Fruit fly (Drosophila melanogaster) whole organism, embryonic: Measurements from ENCODE around the gene dre4.

Source experiments
- Adf1 ChIP-seq: fragments of 200-800 bp; sonication (Bioruptor generic); IDR thresholded peaks from 2 replicates; pipeline ENCODE4 v1.3.6; 2022; ENCODE audit warnings: missing biosample characterization, missing genetic modification characterization
- CG10959 ChIP-seq: fragments of 200-800 bp; sonication (Bioruptor generic); IDR thresholded peaks from 2 replicates; pipeline ENCODE4 v1.3.6; 2022; ENCODE audit warnings: missing biosample characterization, missing genetic modification characterization
- CG10979 ChIP-seq: fragments of 200-800 bp; sonication (Bioruptor generic); optimal IDR thresholded peaks from 2 replicates; lab custom pipeline; 2018; ENCODE audit warnings: missing biosample characterization, mild to moderate bottlenecking, missing genetic modification characterization, moderate library complexity
- CG11398 ChIP-seq: fragments of 200-800 bp; sonication (Bioruptor generic); optimal IDR thresholded peaks from 2 replicates; lab custom pipeline; 2016; ENCODE audit warnings: missing biosample characterization, missing genetic modification characterization
- CG14050 ChIP-seq: fragments of 200-800 bp; sonication (Bioruptor generic); IDR thresholded peaks from 3 replicates; pipeline ENCODE4 v1.3.6; 2022; ENCODE audit warnings: missing biosample characterization, missing genetic modification characterization
- CG14965 ChIP-seq: fragments of 200-800 bp; sonication (Bioruptor generic); optimal IDR thresholded peaks from 2 replicates; lab custom pipeline; 2016; ENCODE audit warnings: missing biosample characterization, missing genetic modification characterization, borderline replicate concordance
- CG15269 ChIP-seq: fragments of 200-800 bp; sonication (Bioruptor generic); optimal IDR thresholded peaks from 2 replicates; lab custom pipeline; 2018; ENCODE audit warnings: missing biosample characterization, mild to moderate bottlenecking, missing genetic modification characterization, moderate library complexity
- CG1529 ChIP-seq: fragments of 200-800 bp; sonication (Bioruptor generic); optimal IDR thresholded peaks from 3 replicates; lab custom pipeline; 2018; ENCODE audit warnings: missing biosample characterization, missing genetic modification characterization
- CG1603 ChIP-seq: fragments of 200-800 bp; sonication (Bioruptor generic); optimal IDR thresholded peaks from 2 replicates; lab custom pipeline; 2019; ENCODE audit warnings: missing biosample characterization, mild to moderate bottlenecking, missing genetic modification characterization, moderate library complexity
- CG18476 ChIP-seq: fragments of 200-800 bp; sonication (Bioruptor generic); optimal IDR thresholded peaks from 2 replicates; lab custom pipeline; 2016; ENCODE audit warnings: missing biosample characterization, mild to moderate bottlenecking, missing genetic modification characterization
- CG18764 ChIP-seq: fragments of 200-800 bp; sonication (Bioruptor generic); optimal IDR thresholded peaks from 3 replicates; lab custom pipeline; 2016; ENCODE audit warnings: missing biosample characterization, missing genetic modification characterization
- CG2116 ChIP-seq: fragments of 200-800 bp; sonication (Bioruptor generic); optimal IDR thresholded peaks from 3 replicates; lab custom pipeline; 2018; ENCODE audit warnings: missing biosample characterization, mild to moderate bottlenecking, missing genetic modification characterization
- CG2202 ChIP-seq: fragments of 200-800 bp; sonication (Bioruptor generic); optimal IDR thresholded peaks from 2 replicates; lab custom pipeline; 2018; ENCODE audit warnings: missing biosample characterization, mild to moderate bottlenecking, missing genetic modification characterization
- CG2678 ChIP-seq: fragments of 200-800 bp; sonication (Bioruptor generic); optimal IDR thresholded peaks from 3 replicates; lab custom pipeline; 2019; ENCODE audit warnings: missing biosample characterization, mild to moderate bottlenecking, missing genetic modification characterization, moderate library complexity
- CG30020 ChIP-seq: fragments of 200-800 bp; optimal IDR thresholded peaks from 2 replicates; lab custom pipeline; 2019; ENCODE audit warnings: missing biosample characterization, mild to moderate bottlenecking, missing genetic modification characterization, moderate library complexity
- CG32532 ChIP-seq: fragments of 200-800 bp; sonication (Bioruptor generic); IDR thresholded peaks from 2 replicates; pipeline ENCODE4 v1.3.6; 2022; ENCODE audit warnings: missing biosample characterization, missing genetic modification characterization
- CG32772 ChIP-seq: fragments of 200-800 bp; sonication (Bioruptor generic); IDR thresholded peaks from 2 replicates; pipeline ENCODE4 v1.3.6; 2022; ENCODE audit warnings: missing biosample characterization, missing genetic modification characterization
- CG34422 ChIP-seq: fragments of 200-800 bp; sonication (Bioruptor generic); IDR thresholded peaks from 3 replicates; pipeline ENCODE4 v1.3.6; 2022; ENCODE audit warnings: missing biosample characterization, missing genetic modification characterization
- CG42726 ChIP-seq: fragments of 200-800 bp; sonication (Bioruptor generic); IDR thresholded peaks from 2 replicates; pipeline ENCODE4 v1.3.6; 2022; ENCODE audit warnings: missing biosample characterization, missing genetic modification characterization; ENCODE audit not compliant: partially characterized antibody
- CG4854 ChIP-seq: fragments of 200-800 bp; sonication (Bioruptor generic); optimal IDR thresholded peaks from 2 replicates; lab custom pipeline; 2016; ENCODE audit warnings: missing biosample characterization, missing genetic modification characterization, inconsistent platforms
- CG7556 ChIP-seq: fragments of 200-800 bp; sonication (Bioruptor generic); optimal IDR thresholded peaks from 2 replicates; lab custom pipeline; 2017; ENCODE audit warnings: missing biosample characterization, mild to moderate bottlenecking, missing genetic modification characterization
- CG7839 ChIP-seq: fragments of 200-800 bp; sonication (Bioruptor generic); optimal IDR thresholded peaks from 3 replicates; lab custom pipeline; 2018; ENCODE audit warnings: missing biosample characterization, mild to moderate bottlenecking, missing genetic modification characterization, moderate library complexity
- CG8944 ChIP-seq: fragments of 200-800 bp; sonication (Bioruptor generic); optimal IDR thresholded peaks from 3 replicates; lab custom pipeline; 2016; ENCODE audit warnings: missing biosample characterization, missing genetic modification characterization
- Deaf1 ChIP-seq: fragments of 200-800 bp; optimal IDR thresholded peaks from 3 replicates; lab custom pipeline; 2019; ENCODE audit warnings: missing biosample characterization, mild to moderate bottlenecking, missing genetic modification characterization, moderate library complexity
- Drgx ChIP-seq: fragments of 200-800 bp; sonication (Bioruptor generic); IDR thresholded peaks from 2 replicates; pipeline ENCODE4 v1.3.6; 2022; ENCODE audit warnings: missing biosample characterization, missing genetic modification characterization
- HLH54F ChIP-seq: fragments of 200-800 bp; sonication (Bioruptor generic); optimal IDR thresholded peaks from 3 replicates; lab custom pipeline; 2016; ENCODE audit warnings: missing biosample characterization, missing genetic modification characterization
- Hey ChIP-seq: fragments of 200-800 bp; sonication (Bioruptor generic); optimal IDR thresholded peaks from 3 replicates; lab custom pipeline; 2018; ENCODE audit warnings: missing biosample characterization, mild to moderate bottlenecking, missing genetic modification characterization
- HmgZ ChIP-seq: fragments of 200-800 bp; sonication (Bioruptor generic); optimal IDR thresholded peaks from 2 replicates; lab custom pipeline; 2018; ENCODE audit warnings: missing biosample characterization, mild to moderate bottlenecking, missing genetic modification characterization
- Hmx ChIP-seq: fragments of 200-800 bp; sonication (Bioruptor generic); optimal IDR thresholded peaks from 2 replicates; lab custom pipeline; 2016; ENCODE audit warnings: missing biosample characterization, missing genetic modification characterization
- Hr3 ChIP-seq: fragments of 200-800 bp; sonication (Bioruptor generic); optimal IDR thresholded peaks from 3 replicates; lab custom pipeline; 2016; ENCODE audit warnings: missing biosample characterization, missing genetic modification characterization
- NC2α ChIP-seq: fragments of 200-800 bp; sonication (Bioruptor generic); optimal IDR thresholded peaks from 2 replicates; lab custom pipeline; 2016; ENCODE audit warnings: missing biosample characterization, missing genetic modification characterization
- Neu2 ChIP-seq: fragments of 200-800 bp; sonication (Bioruptor generic); optimal IDR thresholded peaks from 3 replicates; lab custom pipeline; 2016; ENCODE audit warnings: missing biosample characterization, missing genetic modification characterization, borderline replicate concordance
- Nf-YC ChIP-seq: fragments of 200-800 bp; optimal IDR thresholded peaks from 3 replicates; lab custom pipeline; 2019; ENCODE audit warnings: missing biosample characterization, mild to moderate bottlenecking, missing genetic modification characterization, moderate library complexity
- Spps ChIP-seq: fragments of 200-800 bp; sonication (Bioruptor generic); optimal IDR thresholded peaks from 2 replicates; lab custom pipeline; 2018; ENCODE audit warnings: missing biosample characterization, mild to moderate bottlenecking, missing genetic modification characterization
- Taf1 ChIP-seq: fragments of 200-800 bp; sonication (Bioruptor generic); IDR thresholded peaks from 2 replicates; pipeline ENCODE4 v1.3.6; 2022; ENCODE audit warnings: missing biosample characterization, missing genetic modification characterization
- Usf ChIP-seq: fragments of 200-800 bp; sonication (Bioruptor generic); optimal IDR thresholded peaks from 2 replicates; lab custom pipeline; 2017; ENCODE audit warnings: missing genotype, missing biosample characterization, missing genetic modification characterization
- bowl ChIP-seq: fragments of 200-800 bp; sonication (Bioruptor generic); IDR thresholded peaks from 2 replicates; pipeline ENCODE4 v1.3.6; 2022; ENCODE audit warnings: missing biosample characterization, missing genetic modification characterization
- crc ChIP-seq: fragments of 200-800 bp; sonication (Bioruptor generic); optimal IDR thresholded peaks from 2 replicates; lab custom pipeline; 2016; ENCODE audit warnings: missing biosample characterization, missing genetic modification characterization
- fd102C ChIP-seq: fragments of 200-800 bp; sonication (Bioruptor generic); optimal IDR thresholded peaks from 2 replicates; lab custom pipeline; 2018; ENCODE audit warnings: missing biosample characterization, mild to moderate bottlenecking, missing genetic modification characterization, moderate library complexity
- jigr1 ChIP-seq: fragments of 200-800 bp; sonication (Bioruptor generic); IDR thresholded peaks from 3 replicates; pipeline ENCODE4 v1.3.6; 2022; ENCODE audit warnings: missing biosample characterization, missing genetic modification characterization
- klu ChIP-seq: fragments of 200-800 bp; sonication (Bioruptor generic); IDR thresholded peaks from 2 replicates; pipeline ENCODE4 v1.3.6; 2022; ENCODE audit warnings: missing biosample characterization, missing genetic modification characterization
- nau ChIP-seq: fragments of 200-800 bp; sonication (Bioruptor generic); optimal IDR thresholded peaks from 3 replicates; lab custom pipeline; 2017; ENCODE audit warnings: missing biosample characterization, mild to moderate bottlenecking, missing genetic modification characterization, missing genetic modification reagents
- odd ChIP-seq: fragments of 200-800 bp; sonication (Bioruptor generic); optimal IDR thresholded peaks from 2 replicates; lab custom pipeline; 2017; ENCODE audit warnings: missing biosample characterization, mild to moderate bottlenecking, missing genetic modification characterization
- peb ChIP-seq: fragments of 200-800 bp; sonication (Bioruptor generic); IDR thresholded peaks from 2 replicates; pipeline ENCODE4 v1.3.6; 2022; ENCODE audit warnings: missing biosample characterization, missing genetic modification characterization
- pros ChIP-seq: fragments of 200-800 bp; sonication (Bioruptor generic); optimal IDR thresholded peaks from 3 replicates; lab custom pipeline; 2019; ENCODE audit warnings: missing biosample characterization, mild to moderate bottlenecking, missing genetic modification characterization, moderate library complexity
- run ChIP-seq: fragments of 200-800 bp; sonication (Bioruptor generic); optimal IDR thresholded peaks from 3 replicates; lab custom pipeline; 2018; ENCODE audit warnings: missing biosample characterization, mild to moderate bottlenecking, missing genetic modification characterization
- schlank ChIP-seq: fragments of 200-800 bp; sonication (Bioruptor generic); optimal IDR thresholded peaks from 2 replicates; lab custom pipeline; 2018; ENCODE audit warnings: missing biosample characterization, mild to moderate bottlenecking, missing genetic modification characterization
- tna ChIP-seq: fragments of 200-800 bp; sonication (Bioruptor generic); IDR thresholded peaks from 2 replicates; pipeline ENCODE4 v1.3.6; 2022; ENCODE audit warnings: missing biosample characterization, missing genetic modification characterization; ENCODE audit not compliant: partially characterized antibody
- toy ChIP-seq: fragments of 200-800 bp; sonication (Bioruptor generic); IDR thresholded peaks from 2 replicates; pipeline ENCODE4 v1.3.6; 2022; ENCODE audit warnings: missing biosample characterization, missing genetic modification characterization
- tup ChIP-seq: fragments of 200-800 bp; sonication (Bioruptor generic); optimal IDR thresholded peaks from 2 replicates; lab custom pipeline; 2016; ENCODE audit warnings: missing biosample characterization, mild to moderate bottlenecking, missing genetic modification characterization, moderate library complexity
- z ChIP-seq: fragments of 200-800 bp; sonication (Bioruptor generic); IDR thresholded peaks from 3 replicates; pipeline ENCODE4 v1.3.6; 2022; ENCODE audit warnings: missing biosample characterization, missing genetic modification characterization
- zfh1 ChIP-seq: fragments of 200-800 bp; sonication (Bioruptor generic); IDR thresholded peaks from 3 replicates; pipeline ENCODE4 v1.3.6; 2022; ENCODE audit warnings: missing biosample characterization, missing genetic modification characterization

Gene dre4

dm6 chr3L:1880692-1881091, 4.6 kb upstream of the dre4 start (continued):
- TF ChIP-seq CG32532 (GFP tag; lab: Robert Waterston, UW) (peak; percentile 60; the same call in 1 of the 2 replicates), CG11398 (no peak), CG2202 (tag; lab: Kevin White, UChicago) (no peak), Drgx (GFP tag; lab: Robert Waterston, UW) (peak; percentile 80), Adf1 (no peak), CG1529 (no peak), CG14965 (no peak), CG10979 (peak; percentile 16), Spps (no peak), fd102C (GFP tag; lab: Kevin White, UChicago) (no peak), jigr1 (no peak), CG18764 (GFP tag; lab: Kevin White, UChicago) (no peak), pros (GFP tag; lab: Kevin White, UChicago) (no peak), schlank (tag; lab: Kevin White, UChicago) (no peak), CG7839 (tag; lab: Kevin White, UChicago) (peak; percentile 41), Hmx (GFP tag; lab: Kevin White, UChicago) (no peak), NC2α (no peak), CG18476 (GFP tag; lab: Kevin White, UChicago) (no peak), CG2678 (tag; lab: Kevin White, UChicago) (peak; percentile 16), odd (GFP tag; lab: Kevin White, UChicago) (no peak), CG32772 (GFP tag; lab: Robert Waterston, UW) (0 out of 2 replicates have a peak, but pooled peaks have one; percentile 37), CG4854 (no peak), CG15269 (tag; lab: Kevin White, UChicago) (no peak), CG10959 (GFP tag; lab: Robert Waterston, UW) (no peak), peb (no peak), Hr3 (GFP tag; lab: Kevin White, UChicago) (no peak), HLH54F (GFP tag; lab: Kevin White, UChicago) (no peak), nau (GFP tag; lab: Kevin White, UChicago) (no peak), CG8944 (GFP tag; lab: Kevin White, UChicago) (no peak), CG42726 (GFP tag; lab: Robert Waterston, UW) (no peak), Neu2 (GFP tag; lab: Kevin White, UChicago) (no peak), CG1603 (tag; lab: Kevin White, UChicago) (peak; percentile 13), Taf1 (GFP tag; lab: Robert Waterston, UW) (no peak), Hey (tag; lab: Kevin White, UChicago) (no peak), bowl (GFP tag; lab: Robert Waterston, UW) (no peak), CG2116 (GFP tag; lab: Kevin White, UChicago) (no peak), tup (no peak), HmgZ (tag; lab: Kevin White, UChicago) (no peak), run (no peak), zfh1 (GFP tag; lab: Robert Waterston, UW) (peak; percentile 54; the same call in 1 of the 3 replicates), Nf-YC (tag; lab: Kevin White, UChicago) (no peak), z (GFP tag; lab: Robert Waterston, UW) (no peak), CG34422 (GFP tag; lab: Robert Waterston, UW) (peak; percentile 48; the same call in 1 of the 3 replicates), CG30020 (tag; lab: Kevin White, UChicago) (no peak), crc (GFP tag; lab: Kevin White, UChicago) (no peak), CG14050 (0 out of 3 replicates have a peak, but pooled peaks have one; percentile 22), CG7556 (GFP tag; lab: Kevin White, UChicago) (no peak), Deaf1 (tag; lab: Kevin White, UChicago) (no peak), Usf (GFP tag; lab: Kevin White, UChicago) (no peak), tna (GFP tag; lab: Robert Waterston, UW) (no peak), klu (GFP tag; lab: Robert Waterston, UW) (peak; percentile 44; the same call in 1 of the 2 replicates), toy (GFP tag; lab: Robert Waterston, UW) (peak; percentile 6; the same call in 1 of the 2 replicates)
